Worm (Caenorhabditis elegans): ENCODE results near the gene Y47D3A.32.

The Y47D3A.32 gene

DNA sequence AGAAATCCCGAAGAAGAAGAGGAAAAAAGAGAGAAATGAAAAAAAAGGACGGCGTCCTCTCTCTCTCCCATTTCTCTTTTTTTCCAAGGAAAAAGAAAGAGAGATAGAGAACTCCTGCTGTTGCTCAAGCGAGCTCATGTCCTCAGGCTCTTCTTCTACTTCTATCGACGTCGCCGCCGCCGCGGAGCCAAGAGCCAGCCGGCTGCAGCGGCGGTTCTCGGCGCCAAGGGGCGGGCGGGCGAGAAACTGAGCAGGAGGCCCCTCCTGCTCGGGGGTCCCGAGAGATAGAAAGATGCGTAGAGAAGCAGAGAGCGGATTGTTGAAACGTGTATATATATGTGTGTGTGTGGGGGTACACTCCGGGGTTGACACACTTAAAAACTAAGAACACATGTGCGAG lies 49.2 kb upstream of the Y47D3A.32 start (continued):
- TF ChIP-seq skn-1 (tag; optimal IDR thresholded peaks at IDR 0.05) (no peak), hmg-1.1 (GFP tag; IDR thresholded peaks at IDR 0.05) (peak; percentile 80), arid-1 (GFP tag; conservative IDR thresholded peaks at IDR 0.05) (no peak), mxl-2 (GFP tag; conservative IDR thresholded peaks at IDR 0.05) (no peak)

- TF ChIP-seq egl-43 (GFP tag; IDR thresholded peaks at IDR 0.05): no peak
- TF ChIP-seq nhr-111 (GFP tag; optimal IDR thresholded peaks at IDR 0.05): no peak
- TF ChIP-seq unc-62 (GFP tag; optimal IDR thresholded peaks at IDR 0.05 in 1 of 2): peak in 1 of 2 experiments; percentile 60
- no peak for TF ChIP-seq unc-62 (tag; optimal IDR thresholded peaks at IDR 0.05)
- no peak for TF ChIP-seq D1046.2 (GFP tag; IDR thresholded peaks at IDR 0.05)
Observed at ce11 chrIII:11206875-11207274, 45.3 kb upstream of the Y47D3A.32 start.

- TF ChIP-seq ceh-28 (tag; optimal IDR thresholded peaks at IDR 0.05) (no peak), snpc-4 (tag; optimal IDR thresholded peaks at IDR 0.05) (no peak), F49E8.2 (tag; optimal IDR thresholded peaks at IDR 0.05; ENCODE audit: borderline replicate concordance) (no peak), daf-12 (tag; optimal IDR thresholded peaks at IDR 0.05) (no peak), mes-2 (tag; optimal IDR thresholded peaks at IDR 0.05; ENCODE audit: poor library complexity, severe bottlenecking) (no peak), nhr-11 (tag; optimal IDR thresholded peaks at IDR 0.05) (no peak), attf-4 (tag; optimal IDR thresholded peaks at IDR 0.05) (no peak), daf-19 (GFP tag; conservative IDR thresholded peaks at IDR 0.05) (no peak), zip-11 (GFP tag; IDR thresholded peaks at IDR 0.05) (no peak), egl-27 (tag; optimal IDR thresholded peaks at IDR 0.05) (no peak), saeg-2 (GFP tag; IDR thresholded peaks at IDR 0.05) (no peak), pqm-1 (tag; optimal IDR thresholded peaks at IDR 0.05) (no peak), nhr-25 (tag; optimal IDR thresholded peaks at IDR 0.05; ENCODE audit: borderline replicate concordance, insufficient read depth) (no peak), lin-13 (GFP tag; optimal IDR thresholded peaks at IDR 0.05) (no peak), arid-1 (GFP tag; conservative IDR thresholded peaks at IDR 0.05) (no peak)
Observed at ce11 chrIII:11207825-11208224, 44.4 kb upstream of the Y47D3A.32 start.

DNA sequence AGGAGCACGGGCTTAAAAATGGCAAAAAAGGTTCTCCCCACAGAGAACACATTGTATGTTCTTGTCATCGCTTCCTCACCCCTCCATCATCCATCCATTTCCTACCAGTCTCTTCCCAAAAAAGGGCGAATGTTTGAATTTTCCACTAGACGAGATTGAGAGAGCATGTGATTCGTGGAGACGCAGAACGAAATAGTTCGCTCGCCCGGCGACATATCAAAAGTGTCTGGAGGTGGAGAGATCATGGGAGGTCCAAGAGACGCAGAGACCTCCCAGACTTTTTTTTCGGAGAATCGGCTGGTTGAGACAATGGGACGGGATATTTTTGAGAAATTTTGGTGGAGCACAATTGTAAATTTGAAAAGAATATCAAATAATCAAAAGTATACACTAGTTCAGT lies 43.8 kb upstream of the Y47D3A.32 start:
- TF ChIP-seq Y48G9A.11 (GFP tag; IDR thresholded peaks at IDR 0.05) (no peak), ctbp-1 (GFP tag; IDR thresholded peaks at IDR 0.05) (no peak), aha-1 (tag) (peak; percentile 29)

DNA sequence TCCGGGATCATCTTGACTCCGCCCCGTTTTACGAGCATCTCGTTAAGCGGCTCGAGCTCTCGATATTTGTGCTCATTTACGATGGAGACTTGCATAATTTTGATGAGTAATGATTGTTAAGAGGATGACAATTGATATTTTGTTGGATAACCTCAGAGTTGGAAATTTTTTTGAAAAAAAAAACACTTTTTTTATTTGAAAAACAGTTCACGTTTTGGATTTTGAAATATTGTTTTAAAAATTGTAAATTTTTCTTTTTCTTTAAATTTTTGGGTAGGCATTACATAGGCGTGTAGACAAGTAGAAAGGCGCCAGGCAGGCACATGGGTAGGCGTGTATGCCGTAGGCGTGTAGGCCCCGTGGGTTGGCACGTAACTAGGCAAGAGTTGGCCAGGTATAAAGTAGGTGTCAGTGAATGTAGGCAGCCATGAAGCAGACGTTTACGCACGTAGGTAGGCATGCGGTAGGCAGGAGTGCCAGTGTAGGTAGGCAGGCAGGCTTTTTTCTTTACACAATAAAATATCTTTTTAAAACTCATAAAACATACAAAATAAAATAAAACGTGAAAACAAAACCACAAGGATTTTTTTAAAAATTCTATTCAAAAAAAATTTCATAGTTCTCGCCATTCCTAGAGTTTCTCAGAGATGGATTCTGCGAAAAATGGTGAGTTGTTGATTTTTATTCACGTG lies 33.9 kb upstream of the Y47D3A.32 start, which contains the start of the genes tbx-34 and wht-8:
tbx-34 (minus strand) TSS at position 101 of the 692 bp plus-strand sequence.
wht-8 (plus strand) TSS at position 642 of the 692 bp plus-strand sequence.
- TF ChIP-seq aha-1 (tag): no peak
- TF ChIP-seq egl-27 (tag; optimal IDR thresholded peaks at IDR 0.05): no peak
- TF ChIP-seq Y75B8A.6 (GFP tag; IDR thresholded peaks at IDR 0.05): no peak
- TF ChIP-seq F37D6.2 (tag; optimal IDR thresholded peaks at IDR 0.05): no peak
- no peak for TF ChIP-seq tra-1 (GFP tag; IDR thresholded peaks at IDR 0.05)
- TF ChIP-seq vab-7 (GFP tag; IDR thresholded peaks at IDR 0.05): no peak
- TF ChIP-seq nhr-111 (GFP tag; optimal IDR thresholded peaks at IDR 0.05): no peak

DNA sequence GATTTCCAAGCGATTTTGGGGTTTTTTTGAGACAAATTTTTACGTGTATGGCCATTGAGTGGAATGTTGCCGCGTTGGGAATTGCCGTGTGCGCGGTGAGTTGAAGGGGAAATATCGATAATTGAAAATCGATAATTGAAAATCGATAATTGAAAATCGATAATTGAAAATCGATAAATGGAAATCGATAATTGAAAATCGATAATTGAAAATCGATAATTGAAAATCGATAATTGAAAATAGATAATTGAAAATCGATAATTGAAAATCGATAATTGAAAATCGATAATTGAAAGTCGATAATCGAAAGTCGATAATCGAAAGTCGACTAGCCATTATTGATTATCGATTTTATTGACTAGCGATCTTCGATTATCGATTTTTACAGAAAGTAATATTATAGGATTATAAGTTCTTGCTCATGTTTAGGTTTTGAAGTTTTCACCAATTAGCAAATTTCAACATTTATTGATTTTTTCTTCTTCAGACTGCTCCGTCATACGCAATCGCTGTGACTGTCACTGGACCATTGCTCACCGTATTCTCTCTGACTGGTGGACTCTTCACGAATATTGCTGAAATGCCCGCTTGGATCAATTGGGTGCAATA lies 30.5 kb upstream of the Y47D3A.32 start:
- TF ChIP-seq ceh-28 (tag; optimal IDR thresholded peaks at IDR 0.05) (peak; percentile 99), madf-9 (GFP tag; conservative IDR thresholded peaks at IDR 0.05) (no peak), attf-4 (tag; optimal IDR thresholded peaks at IDR 0.05) (no peak)

All from whole organism, L4 larva.